Worm (Caenorhabditis elegans): Measurements from ENCODE around the gene srt-14.

- TF ChIP-seq tra-4 (tag; optimal IDR thresholded peaks at IDR 0.05) = no peak
- TF ChIP-seq scrt-1 (GFP tag; IDR thresholded peaks at IDR 0.05) = no peak
- no peak for TF ChIP-seq ama-1 (optimal IDR thresholded peaks at IDR 0.05)
- TF ChIP-seq tbx-37 (GFP tag; conservative IDR thresholded peaks at IDR 0.05) = no peak
- no peak for TF ChIP-seq flt-1 (GFP tag; IDR thresholded peaks at IDR 0.05)
- TF ChIP-seq B0310.2 (tag; optimal IDR thresholded peaks at IDR 0.05) = no peak
- no peak for TF ChIP-seq ceh-13 (GFP tag; optimal IDR thresholded peaks at IDR 0.05)
- TF ChIP-seq ceh-36 (tag; optimal IDR thresholded peaks at IDR 0.05) = no peak
- no peak for TF ChIP-seq ets-7 (tag; optimal IDR thresholded peaks at IDR 0.05)
- TF ChIP-seq sea-1 (GFP tag; conservative IDR thresholded peaks at IDR 0.05) = no peak
These were observed 17.0 kb upstream of the srt-14 start for ce11 chrV:4273372-4273771.
